Worm (Caenorhabditis elegans) whole organism, late embryonic: ENCODE data around the gene cdh-8.

Experiments
- Y22D7AL.16 ChIP-seq: sonication (generic microtip); optimal IDR thresholded peaks from 2 replicates; lab custom pipeline; 2016; ENCODE audit warnings: missing genetic modification characterization, missing compliant biosample characterization
- ceh-14 ChIP-seq: sonication (generic microtip); optimal IDR thresholded peaks from 2 replicates; lab custom pipeline; 2016; ENCODE audit warnings: missing genotype, missing genetic modification characterization, missing compliant biosample characterization
- che-1 ChIP-seq: sonication (generic microtip); optimal IDR thresholded peaks from 2 replicates; lab custom pipeline; 2016; ENCODE audit warnings: mild to moderate bottlenecking, missing genetic modification characterization, missing compliant biosample characterization
- elt-2 ChIP-seq: sonication (generic microtip); optimal IDR thresholded peaks from 2 replicates; lab custom pipeline; 2016; ENCODE audit warnings: missing genetic modification reagents, missing genetic modification characterization, missing compliant biosample characterization
- fkh-10 ChIP-seq: fragments of 150-350 bp; optimal IDR thresholded peaks from 2 replicates; lab custom pipeline; 2014; ENCODE audit warnings: missing biosample characterization, missing genetic modification reagents, missing genetic modification characterization
- gmeb-2 ChIP-seq: sonication (generic microtip); optimal IDR thresholded peaks from 2 replicates; lab custom pipeline; 2016; ENCODE audit warnings: missing genetic modification characterization, inconsistent platforms, missing compliant biosample characterization
- lin-11 ChIP-seq: fragments of 200-800 bp; sonication (Bioruptor generic); optimal IDR thresholded peaks from 2 replicates; lab custom pipeline; 2018; ENCODE audit warnings: mild to moderate bottlenecking, missing genetic modification characterization, missing compliant biosample characterization
- odd-2 ChIP-seq: sonication (generic microtip); optimal IDR thresholded peaks from 2 replicates; lab custom pipeline; 2017; ENCODE audit warnings: antibody characterized with exemption, mild to moderate bottlenecking, missing genetic modification characterization, missing compliant biosample characterization
- pax-1 ChIP-seq: fragments of 150-350 bp; optimal IDR thresholded peaks from 2 replicates; lab custom pipeline; 2014; ENCODE audit warnings: missing biosample characterization, missing genetic modification characterization
- pha-4 ChIP-seq: fragments of 150-350 bp; optimal IDR thresholded peaks from 2 replicates; lab custom pipeline; 2018; ENCODE audit warnings: missing biosample characterization, missing genetic modification reagents, missing genetic modification characterization
- pqm-1 ChIP-seq: sonication (generic microtip); optimal IDR thresholded peaks from 2 replicates; lab custom pipeline; 2016; ENCODE audit warnings: missing genetic modification characterization, missing compliant biosample characterization
- sox-2 ChIP-seq: fragments of 200-800 bp; sonication (Bioruptor generic); IDR thresholded peaks from 2 replicates; pipeline ENCODE4 v1.3.6; 2022; ENCODE audit warnings: missing genetic modification reagents, missing genetic modification characterization, missing compliant biosample characterization
- sox-4 ChIP-seq: sonication (generic microtip); optimal IDR thresholded peaks from 2 replicates; lab custom pipeline; 2017; ENCODE audit warnings: mild to moderate bottlenecking, missing genetic modification characterization, inconsistent platforms, missing compliant biosample characterization

DNA sequence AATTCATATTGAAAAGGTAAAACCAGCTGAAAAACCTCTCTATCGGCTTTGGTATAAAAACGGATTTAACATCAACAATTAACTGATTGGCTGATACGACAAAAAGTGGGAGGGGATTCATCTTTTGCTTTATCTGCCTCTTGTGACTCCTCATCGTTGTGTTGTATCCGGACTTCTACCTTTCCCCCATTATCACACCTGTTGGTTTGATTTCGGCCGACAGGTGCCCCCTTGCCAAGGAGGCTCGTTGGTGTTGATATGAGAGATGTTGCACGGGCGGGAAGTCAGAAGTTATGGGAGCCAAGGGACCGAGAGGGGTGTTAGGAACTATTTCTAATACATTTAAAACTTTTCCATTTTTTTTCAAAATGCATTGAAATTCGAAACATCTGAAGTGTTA lies 25.1 kb upstream of the cdh-8 start:
- no peak for TF ChIP-seq gmeb-2 (tag; lab: Kevin White, UChicago)
- no peak for TF ChIP-seq ceh-14
- no peak for TF ChIP-seq elt-2 (tag; lab: Kevin White, UChicago)
- TF ChIP-seq sox-2 (GFP tag; lab: Robert Waterston, UW), result no peak
- TF ChIP-seq pha-4 (tag; lab: Kevin White, UChicago), result no peak
- TF ChIP-seq odd-2, result no peak
- TF ChIP-seq lin-11 (tag; lab: Kevin White, UChicago), result no peak
- TF ChIP-seq che-1 (tag; lab: Kevin White, UChicago), result no peak
- no peak for TF ChIP-seq Y22D7AL.16
- no peak for TF ChIP-seq pqm-1 (tag; lab: Kevin White, UChicago)
- no peak for TF ChIP-seq sox-4 (tag; lab: Kevin White, UChicago)
- no peak for TF ChIP-seq fkh-10
- TF ChIP-seq pax-1, result no peak
